Worm (Caenorhabditis elegans): ENCODE results near the gene atg-7.

atg-7 gene

DNA sequence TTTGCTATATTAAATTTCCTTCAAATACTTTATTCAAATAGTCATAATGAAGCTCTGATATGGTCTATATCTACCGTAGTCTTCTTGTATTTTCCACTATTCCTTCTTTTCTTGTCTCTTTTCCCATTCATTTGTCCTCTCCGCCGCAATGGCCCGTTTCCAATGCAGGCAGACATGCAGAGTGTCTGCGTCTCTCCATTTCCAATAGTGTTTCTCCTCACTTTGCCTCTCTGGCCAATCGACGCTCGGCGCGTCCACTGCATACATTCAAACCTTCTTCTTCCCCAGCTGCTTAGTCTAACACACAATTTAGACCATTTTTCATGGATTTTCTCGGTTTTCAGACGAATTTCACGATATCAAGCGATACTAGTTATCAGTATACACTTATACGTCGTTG is 44.3 kb upstream of the atg-7 start (continued):
- TF ChIP-seq nfya-1 (tag; optimal IDR thresholded peaks at IDR 0.05; ENCODE audit: insufficient read depth), result peak; percentile 100
- TF ChIP-seq jun-1 (tag; optimal IDR thresholded peaks at IDR 0.05), result no peak
- TF ChIP-seq nhr-43 (tag; optimal IDR thresholded peaks at IDR 0.05; ENCODE audit: poor library complexity, severe bottlenecking), result no peak

DNA sequence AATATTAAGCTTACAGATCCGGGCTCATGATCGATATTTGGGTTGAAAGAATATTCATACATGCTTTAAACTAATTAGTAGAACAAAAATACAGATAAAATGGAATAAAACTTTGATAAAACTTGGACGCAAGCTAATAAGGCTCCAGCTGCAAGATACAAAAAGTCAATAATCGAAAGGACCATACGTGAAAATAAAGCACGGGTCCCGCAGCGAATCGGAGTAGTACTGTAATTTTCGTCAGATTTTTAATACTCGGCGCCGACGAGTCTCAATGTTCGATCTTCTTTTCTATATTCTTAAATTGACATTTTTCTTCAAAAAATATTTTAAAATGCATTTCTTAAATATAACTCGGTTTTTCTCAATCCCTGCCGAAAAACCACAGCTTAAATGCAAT is 43.8 kb upstream of the atg-7 start, which contains the start of gene spo-11:
TSS of gene spo-11 (minus strand) at position 189 of the 400 bp plus-strand sequence.
- TF ChIP-seq unc-39 (tag; optimal IDR thresholded peaks at IDR 0.05) (no peak), elt-2 (tag; optimal IDR thresholded peaks at IDR 0.05) (no peak), ceh-9 (tag; optimal IDR thresholded peaks at IDR 0.05) (no peak), egl-27 (tag; optimal IDR thresholded peaks at IDR 0.05) (no peak), ceh-82 (tag; optimal IDR thresholded peaks at IDR 0.05) (no peak), nhr-12 (tag; optimal IDR thresholded peaks at IDR 0.05) (no peak), mml-1 (tag; optimal IDR thresholded peaks at IDR 0.05) (no peak), ztf-4 (tag; optimal IDR thresholded peaks at IDR 0.05) (no peak), tbx-2 (tag; optimal IDR thresholded peaks at IDR 0.05) (no peak), pqm-1 (tag; optimal IDR thresholded peaks at IDR 0.05) (no peak), lin-39 (tag; optimal IDR thresholded peaks at IDR 0.05) (no peak), egl-5 (tag; optimal IDR thresholded peaks at IDR 0.05) (no peak), nhr-76 (tag; optimal IDR thresholded peaks at IDR 0.05) (no peak), nhr-25 (tag; optimal IDR thresholded peaks at IDR 0.05) (no peak), unc-62 (GFP tag; optimal IDR thresholded peaks at IDR 0.05) (no peak), aly-2 (tag; optimal IDR thresholded peaks at IDR 0.05) (no peak), hmg-11 (tag; optimal IDR thresholded peaks at IDR 0.05) (no peak), ceh-28 (tag; optimal IDR thresholded peaks at IDR 0.05) (no peak), nhr-28 (tag; optimal IDR thresholded peaks at IDR 0.05) (no peak)

DNA sequence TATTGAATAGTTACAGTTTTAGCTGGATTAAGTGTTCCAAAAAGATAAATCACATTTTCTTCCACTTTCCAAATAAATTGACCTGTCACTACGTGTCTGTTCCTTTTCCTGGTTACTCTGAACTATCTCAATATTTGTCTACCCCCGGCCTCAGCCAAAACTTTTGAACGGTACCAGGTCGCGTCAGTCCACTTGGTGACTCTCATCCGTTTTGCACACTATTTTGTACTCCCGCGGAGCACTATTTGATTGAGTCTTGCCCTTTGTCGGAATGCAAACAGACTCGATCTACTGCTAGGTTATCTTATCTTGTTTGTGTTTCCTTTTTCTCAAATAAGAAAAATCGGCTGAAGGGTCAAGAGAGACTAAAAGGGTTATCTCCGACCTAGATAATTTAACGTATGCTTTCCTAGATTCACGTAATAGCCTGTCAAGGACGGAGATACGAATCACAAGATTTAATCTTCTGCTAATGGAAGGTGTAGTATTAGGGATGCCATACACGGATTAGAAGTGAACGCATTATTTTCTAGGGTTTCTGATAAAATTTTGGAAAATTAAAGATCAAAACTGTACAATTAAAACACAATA is 39.2 kb upstream of the atg-7 start:
- TF ChIP-seq nhr-23 (tag; optimal IDR thresholded peaks at IDR 0.05) (peak; percentile 82), nfya-1 (tag; optimal IDR thresholded peaks at IDR 0.05; ENCODE audit: insufficient read depth) (peak; percentile 5), pha-4 (tag; optimal IDR thresholded peaks at IDR 0.05) (peak; percentile 76), aly-2 (tag; optimal IDR thresholded peaks at IDR 0.05) (no peak), elt-1 (tag; optimal IDR thresholded peaks at IDR 0.05) (peak; percentile 92), unc-39 (tag; optimal IDR thresholded peaks at IDR 0.05) (no peak), nhr-12 (tag; optimal IDR thresholded peaks at IDR 0.05) (no peak), elt-3 (tag; optimal IDR thresholded peaks at IDR 0.05) (peak in 1 of 3 experiments; percentile 29), nhr-76 (tag; optimal IDR thresholded peaks at IDR 0.05) (no peak), ztf-4 (tag; optimal IDR thresholded peaks at IDR 0.05) (no peak), nhr-11 (tag; optimal IDR thresholded peaks at IDR 0.05) (no peak), ama-1 (optimal IDR thresholded peaks at IDR 0.05) (peak; percentile 36), nhr-43 (tag; optimal IDR thresholded peaks at IDR 0.05; ENCODE audit: poor library complexity, severe bottlenecking) (no peak), egl-27 (tag; optimal IDR thresholded peaks at IDR 0.05) (no peak), nhr-25 (tag; optimal IDR thresholded peaks at IDR 0.05) (peak; percentile 58)

DNA sequence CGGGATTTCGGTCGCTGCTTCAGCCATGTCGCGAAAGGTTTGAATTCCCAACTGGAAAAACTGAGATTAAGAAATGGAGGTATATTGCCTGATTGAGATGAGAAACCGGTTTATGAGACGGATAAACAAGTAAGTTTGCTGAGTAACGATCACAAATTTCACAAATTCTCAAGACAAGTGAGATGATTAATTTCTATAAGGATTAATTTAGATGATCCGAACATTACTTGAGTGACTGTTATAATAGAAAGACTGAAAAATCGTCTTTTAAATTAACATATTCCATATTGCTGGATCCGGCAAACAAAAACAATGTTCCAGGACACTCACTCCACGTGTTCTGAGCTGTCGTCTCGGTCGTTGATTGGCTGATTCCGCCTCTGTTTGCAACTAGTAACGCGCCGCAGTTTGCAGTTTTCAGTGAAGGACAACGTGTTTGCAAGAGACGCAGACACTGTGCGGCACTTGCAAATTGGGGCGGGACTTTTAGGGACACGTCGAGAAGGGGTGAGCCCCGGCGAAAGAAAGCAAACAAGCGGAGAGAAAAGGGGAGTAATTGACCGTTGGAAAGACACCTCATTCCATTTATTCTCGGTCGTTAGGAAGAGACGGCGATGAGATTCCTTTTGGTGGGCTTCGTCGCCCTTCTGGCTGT is 38.1 kb upstream of the atg-7 start, which contains the start of the genes imp-2 and enpl-1:
TSS of gene imp-2 (minus strand) at position 51 of the 655 bp plus-strand sequence.
TSS of gene enpl-1 (plus strand) at position 462 of the 655 bp plus-strand sequence.
- TF ChIP-seq aly-2 (tag; optimal IDR thresholded peaks at IDR 0.05) (no peak), sea-2 (GFP tag; optimal IDR thresholded peaks at IDR 0.05) (no peak), nhr-76 (tag; optimal IDR thresholded peaks at IDR 0.05) (no peak), nhr-23 (tag; optimal IDR thresholded peaks at IDR 0.05) (peak; percentile 92), skn-1 (tag; optimal IDR thresholded peaks at IDR 0.05) (peak; percentile 76), ZK546.5 (tag; optimal IDR thresholded peaks at IDR 0.05) (no peak), lin-15B (tag; optimal IDR thresholded peaks at IDR 0.05) (peak; percentile 92), unc-62 (GFP tag; optimal IDR thresholded peaks at IDR 0.05) (no peak), elt-2 (tag; optimal IDR thresholded peaks at IDR 0.05) (peak; percentile 81), nhr-12 (tag; optimal IDR thresholded peaks at IDR 0.05) (no peak), ztf-4 (tag; optimal IDR thresholded peaks at IDR 0.05) (no peak), nhr-237 (tag; optimal IDR thresholded peaks at IDR 0.05) (no peak), egl-27 (tag; optimal IDR thresholded peaks at IDR 0.05) (peak; percentile 25), tbx-2 (tag; optimal IDR thresholded peaks at IDR 0.05) (peak; percentile 71), eor-1 (tag; optimal IDR thresholded peaks at IDR 0.05) (no peak), ceh-28 (tag; optimal IDR thresholded peaks at IDR 0.05) (peak; percentile 79), mml-1 (tag; optimal IDR thresholded peaks at IDR 0.05) (no peak), egl-5 (tag; optimal IDR thresholded peaks at IDR 0.05) (peak; percentile 92), nhr-28 (tag; optimal IDR thresholded peaks at IDR 0.05) (no peak), ztf-11 (tag; optimal IDR thresholded peaks at IDR 0.05) (no peak), unc-39 (tag; optimal IDR thresholded peaks at IDR 0.05) (no peak), ceh-9 (tag; optimal IDR thresholded peaks at IDR 0.05) (no peak), snpc-4 (tag; optimal IDR thresholded peaks at IDR 0.05) (peak; percentile 23), zag-1 (tag; optimal IDR thresholded peaks at IDR 0.05) (peak; percentile 50), hmg-11 (tag; optimal IDR thresholded peaks at IDR 0.05) (peak; percentile 89), nhr-25 (tag; optimal IDR thresholded peaks at IDR 0.05) (peak; percentile 41), nfya-1 (tag; optimal IDR thresholded peaks at IDR 0.05; ENCODE audit: insufficient read depth) (peak; percentile 100), ceh-82 (tag; optimal IDR thresholded peaks at IDR 0.05) (no peak), fos-1 (tag; optimal IDR thresholded peaks at IDR 0.05) (no peak), jun-1 (tag; optimal IDR thresholded peaks at IDR 0.05) (peak; percentile 86), elt-3 (tag; optimal IDR thresholded peaks at IDR 0.05) (no peak), mdl-1 (tag; optimal IDR thresholded peaks at IDR 0.05) (peak; percentile 84), nhr-11 (tag; optimal IDR thresholded peaks at IDR 0.05) (peak; percentile 18), ceh-16 (tag; optimal IDR thresholded peaks at IDR 0.05) (no peak), fkh-2 (tag; optimal IDR thresholded peaks at IDR 0.05) (no peak), pqm-1 (tag; optimal IDR thresholded peaks at IDR 0.05) (peak; percentile 62)

Data from whole organism, L3 larva.